Worm (Caenorhabditis elegans): ENCODE measurements around the gene T28F3.8.

T28F3.8 gene

DNA sequence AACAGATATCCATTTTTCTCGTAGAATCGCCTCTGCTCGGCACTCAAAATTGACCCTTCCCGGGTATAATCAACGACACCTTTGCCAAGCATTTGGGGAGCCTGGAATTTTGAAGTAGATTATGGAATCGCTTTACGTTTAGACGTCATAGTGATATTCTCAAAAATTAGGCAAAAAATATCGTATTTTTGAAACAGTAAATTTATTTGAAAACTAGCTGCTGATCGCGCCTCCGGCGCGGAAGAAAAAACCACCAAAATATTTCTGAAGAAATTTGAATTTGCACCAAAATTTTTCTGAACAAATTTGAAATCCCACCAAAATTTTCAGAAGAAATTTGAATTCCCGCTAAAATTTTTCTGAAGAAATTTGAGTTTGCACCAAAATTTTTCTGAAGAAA lies 44.7 kb downstream of the T28F3.8 start, which contains the start of gene ZK550.6:
ZK550.6 (minus strand) TSS at position 101 of the 400 bp plus-strand sequence.
- TF ChIP-seq C04F5.9 (tag; optimal IDR thresholded peaks at IDR 0.05) (no peak), unc-30 (tag; optimal IDR thresholded peaks at IDR 0.05) (no peak), elt-3 (tag; optimal IDR thresholded peaks at IDR 0.05) (no peak), lin-14 (GFP tag; optimal IDR thresholded peaks at IDR 0.05) (no peak), fkh-4 (tag; optimal IDR thresholded peaks at IDR 0.05; ENCODE audit: borderline replicate concordance) (no peak), ceh-8 (GFP tag; optimal IDR thresholded peaks at IDR 0.05) (no peak), efl-1 (optimal IDR thresholded peaks at IDR 0.05) (no peak), efl-1 (GFP tag; optimal IDR thresholded peaks at IDR 0.05 in 1 of 2) (peak in 1 of 2 experiments; percentile 6)

DNA sequence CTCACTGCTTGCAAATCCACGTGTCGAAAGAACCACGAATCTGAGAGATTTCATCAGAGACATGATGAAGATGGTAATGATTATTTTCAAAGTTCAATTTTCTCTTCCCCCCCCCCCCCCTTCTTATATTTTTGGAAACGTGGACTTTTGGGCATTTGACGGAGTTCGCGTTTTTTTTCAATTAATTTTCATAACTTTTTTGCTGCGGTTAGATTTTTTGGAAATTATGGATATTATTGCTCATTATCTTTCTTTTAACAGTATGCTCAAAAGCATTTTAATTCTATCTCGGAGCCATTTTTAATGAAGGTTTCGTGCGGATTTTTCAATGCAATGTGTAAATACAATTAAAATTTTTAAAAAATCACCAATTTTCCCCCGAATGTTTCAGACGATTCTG lies 47.8 kb downstream of the T28F3.8 start, which contains the start of gene phyh-1:
phyh-1 (minus strand) TSS at position 101 of the 400 bp plus-strand sequence.
- TF ChIP-seq C34B4.2 (tag; optimal IDR thresholded peaks at IDR 0.05) = no peak

DNA sequence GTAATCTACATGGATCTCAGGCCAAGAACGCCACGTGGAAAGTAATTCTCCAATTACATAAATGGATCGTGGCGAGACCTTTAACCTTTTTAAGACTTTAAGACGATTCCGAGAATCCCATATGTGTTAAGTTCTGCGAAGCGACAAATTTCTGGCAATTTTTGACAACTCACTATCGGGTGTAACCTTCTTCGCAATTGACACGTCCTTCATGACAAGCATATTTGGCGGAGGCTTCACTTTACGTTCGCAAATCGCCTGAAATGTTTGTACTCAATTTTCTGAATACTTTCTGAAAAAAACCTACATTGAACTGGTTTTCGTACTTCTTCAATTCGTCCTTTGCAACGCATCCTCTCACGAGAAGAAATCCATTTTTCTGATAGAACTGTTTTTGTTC lies 48.3 kb downstream of the T28F3.8 start:
- TF ChIP-seq efl-1 (optimal IDR thresholded peaks at IDR 0.05) (no peak), efl-1 (GFP tag; optimal IDR thresholded peaks at IDR 0.05 in 1 of 2) (peak in 1 of 2 experiments; percentile 50), unc-98 (GFP tag; IDR thresholded peaks at IDR 0.05) (no peak)
